Fruit fly (Drosophila melanogaster) whole organism, wandering third instar larva: ENCODE data around the gene CG13131.

Experiments
- Abd-B ChIP-seq: fragments of >200 bp; optimal IDR thresholded peaks from 2 replicates; lab custom pipeline; 2017; ENCODE audit warnings: missing biosample characterization, missing genetic modification characterization
- Dfd ChIP-seq: fragments of >200 bp; optimal IDR thresholded peaks from 2 replicates; lab custom pipeline; 2017; ENCODE audit warnings: missing biosample characterization, missing genetic modification characterization
- GATAd ChIP-seq: sonication (Bioruptor generic); optimal IDR thresholded peaks from 2 replicates; lab custom pipeline; 2016; ENCODE audit warnings: missing biosample characterization, missing genetic modification characterization
- lola ChIP-seq: fragments of >200 bp; optimal IDR thresholded peaks from 2 replicates; lab custom pipeline; 2017; ENCODE audit warnings: missing biosample characterization, missing genetic modification characterization

dm6 chr2L:10056705-10057104 is 39.4 kb upstream of the CG13131 start, which contains the start of gene Pen:
- TF ChIP-seq lola (no peak), Abd-B (no peak), GATAd (GFP tag; lab: Kevin White, UChicago) (no peak), Dfd (GFP tag; lab: Kevin White, UChicago) (no peak)
